Worm (Caenorhabditis elegans) whole organism, L4 larva: ENCODE measurements around the gene F27B10.1.
A peak's percentile ranks its signal among the peaks of the same experiment; 100 is the strongest.

ENCODE experiments used
- F26F4.8 ChIP-seq: fragments of 200-800 bp; sonication (Bioruptor generic); conservative IDR thresholded peaks from 2 replicates; pipeline ENCODE4 v1.3.6; 2022; ENCODE audit warnings: missing genetic modification characterization, missing compliant biosample characterization
- F37D6.2 ChIP-seq: sonication (generic microtip); optimal IDR thresholded peaks from 2 replicates; lab custom pipeline; 2016; ENCODE audit warnings: mild to moderate bottlenecking, missing genetic modification characterization, missing compliant biosample characterization
- F44E2.7 ChIP-seq: fragments of 200-800 bp; sonication (Bioruptor generic); IDR thresholded peaks from 2 replicates; pipeline ENCODE4 v2.1.2; 2022; ENCODE audit warnings: missing genetic modification characterization, missing compliant biosample characterization
- F49E8.2 ChIP-seq: sonication (generic microtip); optimal IDR thresholded peaks from 2 replicates; lab custom pipeline; 2016; ENCODE audit warnings: missing compliant biosample characterization, mild to moderate bottlenecking, missing genetic modification characterization, borderline replicate concordance
- R02D3.7 ChIP-seq: fragments of 150-350 bp; sonication (generic microtip); optimal IDR thresholded peaks from 3 replicates; lab custom pipeline; 2014; ENCODE audit warnings: missing biosample characterization, missing genetic modification characterization
- T20F7.1 ChIP-seq: fragments of 200-800 bp; sonication (Bioruptor generic); optimal IDR thresholded peaks from 2 replicates; lab custom pipeline; 2018; ENCODE audit warnings: mild to moderate bottlenecking, missing genetic modification characterization, missing compliant biosample characterization
- ZK337.2 ChIP-seq: fragments of 200-800 bp; sonication (Bioruptor generic); IDR thresholded peaks from 2 replicates; pipeline ENCODE4 v1.3.6; 2022; ENCODE audit warnings: missing genetic modification reagents, missing genetic modification characterization, missing compliant biosample characterization
- attf-4 ChIP-seq: sonication (generic microtip); optimal IDR thresholded peaks from 3 replicates; lab custom pipeline; 2017; ENCODE audit warnings: missing biosample characterization, missing genetic modification characterization
- ceh-82 ChIP-seq: sonication (generic microtip); optimal IDR thresholded peaks from 2 replicates; lab custom pipeline; 2017; ENCODE audit warnings: missing biosample characterization, missing genetic modification characterization
- ces-1 ChIP-seq: fragments of 150-350 bp; sonication (generic microtip); optimal IDR thresholded peaks from 4 replicates; lab custom pipeline; 2014; ENCODE audit warnings: missing biosample characterization, missing genetic modification reagents, missing genetic modification characterization
- daf-16 ChIP-seq, 3 experiments: sonication (generic microtip); optimal IDR thresholded peaks; 2 replicates each; lab custom pipeline; 2016 to 2017; ENCODE audit warnings: missing genetic modification characterization in 3 of 3, missing genetic modification reagents in 3 of 3, mild to moderate bottlenecking in 2 of 3, missing compliant biosample characterization in 2 of 3, missing biosample characterization in 1 of 3, moderate library complexity in 1 of 3
- dmd-6 ChIP-seq: fragments of 200-800 bp; sonication (Bioruptor generic); IDR thresholded peaks from 2 replicates; pipeline ENCODE4 v1.3.6; 2022; ENCODE audit warnings: missing genetic modification reagents, missing genetic modification characterization, missing compliant biosample characterization
- dve-1 ChIP-seq: sonication (generic microtip); optimal IDR thresholded peaks from 2 replicates; lab custom pipeline; 2017; ENCODE audit warnings: antibody characterized with exemption, mild to moderate bottlenecking, missing genetic modification characterization, missing compliant biosample characterization; ENCODE audit not compliant: insufficient read depth
- fos-1 ChIP-seq: fragments of 150-350 bp; optimal IDR thresholded peaks from 2 replicates; lab custom pipeline; 2014; ENCODE audit warnings: missing biosample characterization, missing genetic modification characterization
- gei-8 ChIP-seq: fragments of 200-800 bp; sonication (Bioruptor generic); optimal IDR thresholded peaks from 2 replicates; lab custom pipeline; 2018; ENCODE audit warnings: mild to moderate bottlenecking, missing genetic modification characterization, missing compliant biosample characterization
- hif-1 ChIP-seq, 2 experiments: sonication (generic microtip); optimal IDR thresholded peaks; 2 replicates each; lab custom pipeline; 2016 to 2017; ENCODE audit warnings: missing compliant biosample characterization in 2 of 2, missing genetic modification characterization in 2 of 2, missing genetic modification reagents in 2 of 2, missing genotype in 2 of 2, mild to moderate bottlenecking in 1 of 2
- hlh-30 ChIP-seq: sonication (generic microtip); optimal IDR thresholded peaks from 2 replicates; lab custom pipeline; 2017; ENCODE audit warnings: antibody characterized with exemption, mild to moderate bottlenecking, missing genetic modification characterization, missing compliant biosample characterization; ENCODE audit not compliant: insufficient read depth
- hmg-1.1 ChIP-seq: fragments of 200-800 bp; sonication (Bioruptor generic); IDR thresholded peaks from 2 replicates; pipeline ENCODE4 v1.3.6; 2022; ENCODE audit warnings: missing genetic modification reagents, missing genetic modification characterization, missing compliant biosample characterization
- lin-15B ChIP-seq: fragments of 150-350 bp; sonication (generic microtip); optimal IDR thresholded peaks from 3 replicates; lab custom pipeline; 2014; ENCODE audit warnings: missing biosample characterization, missing genetic modification characterization
- lin-39 ChIP-seq: fragments of 150-350 bp; optimal IDR thresholded peaks from 2 replicates; lab custom pipeline; 2014; ENCODE audit warnings: missing biosample characterization, missing genetic modification reagents, missing genetic modification characterization
- madf-5 ChIP-seq, 2 experiments: fragments of 200-800 bp; sonication (Bioruptor generic); IDR thresholded peaks; 2 replicates each; pipeline ENCODE4 v1.3.6; 2022; ENCODE audit warnings: missing compliant biosample characterization in 2 of 2, missing genetic modification characterization in 2 of 2
- mdl-1 ChIP-seq, 2 experiments: fragments of 150-350 bp in 1 of 2; sonication (generic microtip) in 1 of 2; optimal IDR thresholded peaks; 2 replicates each; lab custom pipeline; 2014 to 2017; ENCODE audit warnings: missing biosample characterization in 2 of 2, missing genetic modification characterization in 2 of 2
- mdt-29 ChIP-seq: fragments of 200-800 bp; sonication (Bioruptor generic); IDR thresholded peaks from 2 replicates; pipeline ENCODE4 v1.3.6; 2022; ENCODE audit warnings: missing genetic modification reagents, missing genetic modification characterization, missing compliant biosample characterization
- mep-1 ChIP-seq: fragments of 150-350 bp; sonication (generic microtip); optimal IDR thresholded peaks from 3 replicates; lab custom pipeline; 2014; ENCODE audit warnings: missing biosample characterization, missing genetic modification characterization
- mes-2 ChIP-seq: sonication (generic microtip); optimal IDR thresholded peaks from 2 replicates; lab custom pipeline; 2016; ENCODE audit warnings: missing genotype, mild to moderate bottlenecking, missing genetic modification characterization, missing compliant biosample characterization; ENCODE audit not compliant: poor library complexity, severe bottlenecking
- mxl-3 ChIP-seq: fragments of 200-800 bp; sonication (Bioruptor generic); optimal IDR thresholded peaks from 2 replicates; lab custom pipeline; 2018; ENCODE audit warnings: mild to moderate bottlenecking, missing genetic modification characterization, missing compliant biosample characterization
- nhr-10 ChIP-seq: fragments of 150-350 bp; optimal IDR thresholded peaks from 2 replicates; lab custom pipeline; 2014; ENCODE audit warnings: missing biosample characterization, missing genetic modification characterization
- nhr-102 ChIP-seq: sonication (generic microtip); optimal IDR thresholded peaks from 2 replicates; lab custom pipeline; 2016; ENCODE audit warnings: mild to moderate bottlenecking, missing genetic modification characterization, moderate library complexity, missing compliant biosample characterization
- nhr-48 ChIP-seq: sonication (generic microtip); optimal IDR thresholded peaks from 2 replicates; lab custom pipeline; 2016; ENCODE audit warnings: mild to moderate bottlenecking, missing genetic modification characterization, missing compliant biosample characterization
- pha-4 ChIP-seq, 2 experiments: fragments of 150-350 bp in 1 of 2; fragments of 200-800 bp in 1 of 2; sonication (Bioruptor generic) in 1 of 2; IDR thresholded peaks in 1 of 2; optimal IDR thresholded peaks in 1 of 2; 2 replicates each; pipeline versions ENCODE4 v1.3.6 to Lab custom; 2014 to 2022; ENCODE audit warnings: missing genetic modification characterization in 2 of 2, missing genetic modification reagents in 2 of 2, missing biosample characterization in 1 of 2, missing compliant biosample characterization in 1 of 2
- rbr-2 ChIP-seq: sonication (generic microtip); optimal IDR thresholded peaks from 2 replicates; lab custom pipeline; 2016; ENCODE audit warnings: missing genotype, missing genetic modification characterization, missing compliant biosample characterization
- sdz-12 ChIP-seq: fragments of 200-800 bp; sonication (Bioruptor generic); optimal IDR thresholded peaks from 2 replicates; lab custom pipeline; 2018; ENCODE audit warnings: mild to moderate bottlenecking, missing genetic modification characterization, missing compliant biosample characterization
- snpc-1.2 ChIP-seq: fragments of 200-800 bp; sonication (Bioruptor generic); IDR thresholded peaks from 2 replicates; pipeline ENCODE4 v1.3.6; 2022; ENCODE audit warnings: missing genetic modification reagents, missing genetic modification characterization, missing compliant biosample characterization
- spr-3 ChIP-seq: fragments of 200-800 bp; sonication (Bioruptor generic); optimal IDR thresholded peaks from 2 replicates; lab custom pipeline; 2018; ENCODE audit warnings: mild to moderate bottlenecking, missing genetic modification characterization, missing compliant biosample characterization
- tag-97 ChIP-seq: fragments of 200-800 bp; sonication (Bioruptor generic); IDR thresholded peaks from 2 replicates; pipeline ENCODE4 v1.3.6; 2022; ENCODE audit warnings: missing genetic modification characterization, missing compliant biosample characterization
- unc-130 ChIP-seq: sonication (generic microtip); optimal IDR thresholded peaks from 2 replicates; lab custom pipeline; 2016; ENCODE audit warnings: missing genetic modification reagents, missing genetic modification characterization, missing compliant biosample characterization
- unc-62 ChIP-seq, 3 experiments: fragments of 150-350 bp in 1 of 3; sonication (generic microtip); optimal IDR thresholded peaks in 2 of 3; peaks in 1 of 3; 1 replicate in 1 of 3; 2 replicates in 2 of 3; lab custom pipeline; 2014 to 2017; ENCODE audit warnings: missing biosample characterization in 3 of 3, missing genetic modification characterization in 3 of 3, missing genetic modification reagents in 3 of 3, missing genotype in 1 of 3
- vab-7 ChIP-seq: fragments of 200-800 bp; sonication (Bioruptor generic); IDR thresholded peaks from 2 replicates; pipeline ENCODE4 v1.3.6; 2022; ENCODE audit warnings: missing genetic modification reagents, missing genetic modification characterization, missing compliant biosample characterization
- zfp-3 ChIP-seq: fragments of 200-800 bp; sonication (Bioruptor generic); conservative IDR thresholded peaks from 2 replicates; pipeline ENCODE4 v1.3.6; 2022; ENCODE audit warnings: missing genetic modification reagents, missing genetic modification characterization, missing compliant biosample characterization
- ztf-11 ChIP-seq: fragments of 150-350 bp; optimal IDR thresholded peaks from 2 replicates; lab custom pipeline; 2014; ENCODE audit warnings: missing biosample characterization, missing genetic modification characterization
- ztf-7 ChIP-seq: fragments of 150-350 bp; optimal IDR thresholded peaks from 2 replicates; lab custom pipeline; 2014; ENCODE audit warnings: missing biosample characterization, missing genetic modification characterization

F27B10.1 gene

DNA sequence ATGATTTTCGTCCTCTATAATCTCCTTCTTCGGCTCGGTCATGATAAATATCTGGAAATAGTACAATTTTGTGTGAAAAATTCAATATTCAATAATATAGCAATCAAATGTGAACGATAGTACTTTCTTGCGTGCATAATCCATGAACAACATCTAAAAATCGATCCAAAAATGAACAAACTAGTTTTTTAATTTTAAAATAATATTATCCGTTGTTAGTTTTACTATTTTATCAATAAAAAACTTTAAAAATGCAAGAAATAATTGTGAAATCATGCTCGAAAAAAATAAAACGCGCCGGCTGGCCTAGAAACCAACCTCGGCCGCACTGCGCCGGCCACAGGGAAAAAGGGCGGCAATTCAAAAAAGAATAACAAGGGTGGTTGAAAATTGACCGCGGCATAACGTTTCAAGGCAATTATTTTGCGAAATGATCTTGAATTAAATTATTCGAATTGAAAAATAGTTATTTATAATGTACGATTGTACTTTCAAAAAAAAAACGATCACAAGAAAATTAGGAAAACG lies 12.3 kb downstream of the F27B10.1 start, which contains the start of gene mys-1 (continued):
- TF ChIP-seq mep-1 (peak; percentile 18), attf-4 (no peak), mdt-29 (GFP tag; lab: Robert Waterston, UW) (no peak), unc-62 (GFP tag; optimal IDR thresholded peaks at IDR 0.05 in 1 of 2; lab: Kevin White, UChicago) (no peak), unc-62 (tag; optimal IDR thresholded peaks at IDR 0.05; lab: Kevin White, UChicago) (no peak), madf-5 (GFP tag; IDR thresholded peaks at IDR 0.05; lab: Robert Waterston, UW) (no peak), nhr-10 (tag; lab: Kevin White, UChicago) (no peak), ztf-11 (tag; lab: Kevin White, UChicago) (no peak), ZK337.2 (GFP tag; lab: Robert Waterston, UW) (peak; percentile 66; the same call in 1 of the 2 replicates), R02D3.7 (tag; lab: Kevin White, UChicago) (no peak), fos-1 (no peak), tag-97 (GFP tag; lab: Robert Waterston, UW) (no peak), nhr-102 (tag; lab: Kevin White, UChicago) (peak; percentile 34), rbr-2 (tag; lab: Kevin White, UChicago) (peak; percentile 30), F37D6.2 (tag; lab: Kevin White, UChicago) (no peak), dve-1 (tag; lab: Kevin White, UChicago) (peak; percentile 10), spr-3 (GFP tag; lab: Kevin White, UChicago) (no peak), zfp-3 (GFP tag; lab: Robert Waterston, UW) (no peak), vab-7 (GFP tag; lab: Robert Waterston, UW) (no peak), gei-8 (GFP tag; lab: Kevin White, UChicago) (no peak), ztf-7 (tag; lab: Kevin White, UChicago) (no peak), snpc-1.2 (GFP tag; lab: Robert Waterston, UW) (no peak), F49E8.2 (tag; lab: Kevin White, UChicago) (no peak), hmg-1.1 (GFP tag; lab: Robert Waterston, UW) (no peak), ceh-82 (tag; lab: Kevin White, UChicago) (no peak), dmd-6 (no peak), T20F7.1 (no peak), mdl-1 (tag; optimal IDR thresholded peaks at IDR 0.05; lab: Kevin White, UChicago) (no peak), hif-1 (tag; optimal IDR thresholded peaks at IDR 0.05; lab: Kevin White, UChicago) (peak in 1 of 2 experiments; percentile 69), ces-1 (GFP tag; lab: Kevin White, UChicago) (no peak), daf-16 (GFP tag; optimal IDR thresholded peaks at IDR 0.05; lab: Kevin White, UChicago) (no peak), daf-16 (tag; optimal IDR thresholded peaks at IDR 0.05; lab: Kevin White, UChicago) (peak; percentile 10), mes-2 (tag; lab: Kevin White, UChicago) (peak; percentile 98), lin-39 (no peak), sdz-12 (GFP tag; lab: Kevin White, UChicago) (no peak), lin-15B (no peak), pha-4 (GFP tag; IDR thresholded peaks at IDR 0.05; lab: Robert Waterston, UW) (no peak), pha-4 (tag; optimal IDR thresholded peaks at IDR 0.05; lab: Kevin White, UChicago) (no peak), nhr-48 (tag; lab: Kevin White, UChicago) (no peak), F26F4.8 (GFP tag; lab: Robert Waterston, UW) (no peak), unc-130 (GFP tag; lab: Kevin White, UChicago) (peak; percentile 76), hlh-30 (tag; lab: Kevin White, UChicago) (peak; percentile 29), mxl-3 (GFP tag; lab: Kevin White, UChicago) (no peak), F44E2.7 (GFP tag; lab: Robert Waterston, UW) (no peak)
